Worm (Caenorhabditis elegans) whole organism, L4 larva: ENCODE results near the gene F28H7.2.

Experiments used
- Y5F2A.4 ChIP-seq: fragments of 200-800 bp; sonication (Bioruptor generic); optimal IDR thresholded peaks from 2 replicates; lab custom pipeline; 2018; ENCODE audit warnings: mild to moderate bottlenecking, missing genetic modification characterization, missing compliant biosample characterization
- ZK546.5 ChIP-seq, 2 experiments: sonication (generic microtip); optimal IDR thresholded peaks; 2 replicates each; lab custom pipeline; 2017; ENCODE audit warnings: missing biosample characterization in 2 of 2, missing genetic modification characterization in 2 of 2
- arid-1 ChIP-seq: fragments of 200-800 bp; sonication (Bioruptor generic); conservative IDR thresholded peaks from 2 replicates; pipeline ENCODE4 v1.3.6; 2022; ENCODE audit warnings: missing genetic modification reagents, missing genetic modification characterization, missing compliant biosample characterization
- daf-16 ChIP-seq, 3 experiments: sonication (generic microtip); optimal IDR thresholded peaks; 2 replicates each; lab custom pipeline; 2016 to 2017; ENCODE audit warnings: missing genetic modification characterization in 3 of 3, missing genetic modification reagents in 3 of 3, mild to moderate bottlenecking in 2 of 3, missing compliant biosample characterization in 2 of 3, missing biosample characterization in 1 of 3, moderate library complexity in 1 of 3
- egl-27 ChIP-seq: sonication (generic microtip); optimal IDR thresholded peaks from 3 replicates; lab custom pipeline; 2017; ENCODE audit warnings: missing biosample characterization, missing genetic modification reagents, missing genetic modification characterization
- mdl-1 ChIP-seq, 2 experiments: fragments of 150-350 bp in 1 of 2; sonication (generic microtip) in 1 of 2; optimal IDR thresholded peaks; 2 replicates each; lab custom pipeline; 2014 to 2017; ENCODE audit warnings: missing biosample characterization in 2 of 2, missing genetic modification characterization in 2 of 2
- nhr-10 ChIP-seq: fragments of 150-350 bp; optimal IDR thresholded peaks from 2 replicates; lab custom pipeline; 2014; ENCODE audit warnings: missing biosample characterization, missing genetic modification characterization
- nhr-102 ChIP-seq: sonication (generic microtip); optimal IDR thresholded peaks from 2 replicates; lab custom pipeline; 2016; ENCODE audit warnings: mild to moderate bottlenecking, missing genetic modification characterization, moderate library complexity, missing compliant biosample characterization
- nhr-76 ChIP-seq: fragments of 150-350 bp; optimal IDR thresholded peaks from 2 replicates; lab custom pipeline; 2014; ENCODE audit warnings: missing biosample characterization, missing genetic modification characterization
- pqm-1 ChIP-seq: sonication (generic microtip); optimal IDR thresholded peaks from 2 replicates; lab custom pipeline; 2017; ENCODE audit warnings: missing biosample characterization, missing genetic modification characterization
- rbr-2 ChIP-seq: sonication (generic microtip); optimal IDR thresholded peaks from 2 replicates; lab custom pipeline; 2016; ENCODE audit warnings: missing genotype, missing genetic modification characterization, missing compliant biosample characterization
- tag-97 ChIP-seq: fragments of 200-800 bp; sonication (Bioruptor generic); IDR thresholded peaks from 2 replicates; pipeline ENCODE4 v1.3.6; 2022; ENCODE audit warnings: missing genetic modification characterization, missing compliant biosample characterization
- unc-39 ChIP-seq: sonication (generic microtip); optimal IDR thresholded peaks from 2 replicates; lab custom pipeline; 2017; ENCODE audit warnings: missing biosample characterization, missing genetic modification characterization

DNA sequence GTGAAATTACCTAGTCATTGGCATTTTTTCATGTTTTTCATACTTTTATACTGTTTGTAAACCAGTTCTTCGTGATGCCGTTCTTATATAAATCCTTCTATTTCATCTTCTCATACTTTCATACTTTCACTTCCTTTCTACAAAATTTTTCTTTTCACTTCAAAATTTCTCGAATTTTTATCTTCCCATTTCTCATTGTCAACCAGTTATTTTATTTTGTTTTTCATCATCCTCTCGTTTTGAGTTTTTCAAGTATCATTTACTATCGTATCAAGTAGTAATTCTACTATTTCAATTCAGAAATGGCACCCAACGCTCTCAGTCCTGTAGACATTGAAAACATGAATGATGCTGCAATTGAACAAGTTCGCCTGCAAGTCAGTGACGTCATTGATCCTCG, 11.0 kb downstream of the F28H7.2 start, which contains the start of gene F28H7.8:
- TF ChIP-seq pqm-1 (no peak), nhr-102 (tag; lab: Kevin White, UChicago) (no peak), Y5F2A.4 (GFP tag; lab: Kevin White, UChicago) (no peak), ZK546.5 (tag; optimal IDR thresholded peaks at IDR 0.05; lab: Kevin White, UChicago) (no peak), unc-39 (tag; lab: Kevin White, UChicago) (no peak), rbr-2 (tag; lab: Kevin White, UChicago) (no peak), egl-27 (tag; lab: Kevin White, UChicago) (no peak), arid-1 (GFP tag; lab: Robert Waterston, UW) (no peak), daf-16 (GFP tag; optimal IDR thresholded peaks at IDR 0.05; lab: Kevin White, UChicago) (no peak), daf-16 (tag; optimal IDR thresholded peaks at IDR 0.05; lab: Kevin White, UChicago) (no peak), mdl-1 (tag; optimal IDR thresholded peaks at IDR 0.05; lab: Kevin White, UChicago) (no peak), nhr-76 (tag; lab: Kevin White, UChicago) (no peak), nhr-10 (tag; lab: Kevin White, UChicago) (no peak), tag-97 (GFP tag; lab: Robert Waterston, UW) (no peak)
